Worm (Caenorhabditis elegans) whole organism, L4/young adult: ENCODE results near the gene srp-8.

Source experiments
- dao-5 ChIP-seq: sonication (generic microtip); optimal IDR thresholded peaks from 2 replicates; lab custom pipeline; 2016; ENCODE audit warnings: missing genotype, missing genetic modification characterization, moderate library complexity, missing compliant biosample characterization
- him-1 ChIP-seq: sonication (generic microtip); optimal IDR thresholded peaks from 2 replicates; lab custom pipeline; 2016; ENCODE audit warnings: missing genotype, missing genetic modification reagents, missing genetic modification characterization, missing compliant biosample characterization

DNA sequence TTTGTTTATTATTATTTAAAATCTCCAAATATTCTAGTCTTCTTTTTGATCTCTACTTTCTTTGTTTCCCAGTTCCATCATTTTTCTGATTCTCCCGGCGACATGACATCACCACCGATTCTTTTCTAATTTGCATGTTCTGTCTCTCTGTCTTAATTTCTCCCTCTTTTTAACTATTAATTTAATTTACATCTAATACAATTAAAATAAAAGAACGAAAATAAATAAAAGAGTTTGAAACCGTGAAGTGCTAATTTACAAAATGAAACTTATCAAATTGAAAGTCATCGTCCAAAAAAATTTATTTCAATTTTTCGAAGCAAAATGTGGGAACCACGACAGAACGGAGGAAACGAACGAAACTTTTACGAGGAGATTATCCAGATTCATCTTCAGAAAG lies 23.9 kb upstream of the srp-8 start, which contains the start of gene F20D6.6:
- TF ChIP-seq him-1 (no peak), dao-5 (tag; lab: Kevin White, UChicago) (no peak)
